Worm (Caenorhabditis elegans): ENCODE results near the gene nhr-188.

DNA sequence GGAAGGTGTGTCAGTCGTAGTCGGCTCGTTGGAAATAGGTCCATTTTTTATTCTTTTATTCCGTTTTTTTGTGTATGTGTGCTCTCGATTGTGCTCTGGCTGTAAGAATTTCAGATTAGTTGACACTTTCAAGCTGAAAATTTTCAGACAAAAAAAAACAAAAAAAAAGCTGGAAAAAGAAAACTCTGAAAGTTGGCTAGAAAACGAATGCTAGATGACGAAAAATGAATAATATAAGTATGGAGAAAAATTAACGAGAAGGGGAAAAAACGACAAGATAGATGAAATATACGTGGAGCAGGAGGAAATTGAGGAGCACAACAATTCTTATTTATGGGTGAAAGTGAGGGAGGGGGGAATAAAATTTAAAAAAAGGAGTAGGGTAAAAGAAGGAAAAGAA, 26.0 kb downstream of the nhr-188 start, which contains the start of gene H10D18.5:
- no peak for TF ChIP-seq ceh-82 (tag; optimal IDR thresholded peaks at IDR 0.05)
- no peak for TF ChIP-seq aly-2 (tag; optimal IDR thresholded peaks at IDR 0.05)
- TF ChIP-seq nhr-41 (GFP tag; IDR thresholded peaks at IDR 0.05) = no peak
- TF ChIP-seq zip-11 (GFP tag; IDR thresholded peaks at IDR 0.05) = no peak
- TF ChIP-seq lsy-2 (tag; optimal IDR thresholded peaks at IDR 0.05) = no peak
- TF ChIP-seq nhr-102 (tag; optimal IDR thresholded peaks at IDR 0.05) = no peak
- no peak for TF ChIP-seq mes-2 (tag; optimal IDR thresholded peaks at IDR 0.05; ENCODE audit: poor library complexity, severe bottlenecking)
- TF ChIP-seq ces-1 (GFP tag; optimal IDR thresholded peaks at IDR 0.05) = no peak
- no peak for TF ChIP-seq egl-27 (tag; optimal IDR thresholded peaks at IDR 0.05)
- no peak for TF ChIP-seq D1046.2 (GFP tag; IDR thresholded peaks at IDR 0.05)
- TF ChIP-seq hmg-1.1 (GFP tag; IDR thresholded peaks at IDR 0.05) = no peak
- no peak for TF ChIP-seq fos-1 (tag; optimal IDR thresholded peaks at IDR 0.05)
- TF ChIP-seq jun-1 (tag; optimal IDR thresholded peaks at IDR 0.05) = no peak
